Worm (Caenorhabditis elegans) whole organism, early embryonic: ENCODE data around the gene Y61B8A.6.
"Not testable (repeated sequence)": the region's sequence is repeated elsewhere in the genome, so short reads cannot be mapped to it uniquely, and the experiment has no call there.

Source experiments
- B0310.2 ChIP-seq: sonication (generic microtip); optimal IDR thresholded peaks from 2 replicates; lab custom pipeline; 2016; ENCODE audit warnings: mild to moderate bottlenecking, missing genetic modification characterization, missing compliant biosample characterization
- F13C5.2 ChIP-seq: sonication (generic microtip); optimal IDR thresholded peaks from 2 replicates; lab custom pipeline; 2017; ENCODE audit warnings: mild to moderate bottlenecking, missing genetic modification characterization, inconsistent platforms, missing compliant biosample characterization
- aly-1 ChIP-seq: sonication (generic microtip); optimal IDR thresholded peaks from 2 replicates; lab custom pipeline; 2016; ENCODE audit warnings: missing genetic modification characterization, missing compliant biosample characterization
- ama-1 ChIP-seq: fragments of 150-350 bp; optimal IDR thresholded peaks from 2 replicates; lab custom pipeline; 2014
- ceh-13 ChIP-seq: fragments of 200-800 bp; sonication (Bioruptor generic); optimal IDR thresholded peaks from 2 replicates; lab custom pipeline; 2018; ENCODE audit warnings: mild to moderate bottlenecking, missing genetic modification characterization, missing compliant biosample characterization
- ceh-36 ChIP-seq: sonication (generic microtip); optimal IDR thresholded peaks from 2 replicates; lab custom pipeline; 2016; ENCODE audit warnings: missing genetic modification characterization, inconsistent platforms, missing compliant biosample characterization
- ets-7 ChIP-seq: sonication (generic microtip); optimal IDR thresholded peaks from 2 replicates; lab custom pipeline; 2016; ENCODE audit warnings: missing genotype, missing genetic modification characterization, missing compliant biosample characterization
- flt-1 ChIP-seq: fragments of 200-800 bp; sonication (Bioruptor generic); IDR thresholded peaks from 2 replicates; pipeline ENCODE4 v1.3.6; 2022; ENCODE audit warnings: missing genetic modification characterization, missing compliant biosample characterization
- hmbx-1 ChIP-seq: sonication (generic microtip); optimal IDR thresholded peaks from 2 replicates; lab custom pipeline; 2016; ENCODE audit warnings: mild to moderate bottlenecking, missing genetic modification characterization, missing compliant biosample characterization
- hmg-4 ChIP-seq: fragments of 200-800 bp; sonication (Bioruptor generic); optimal IDR thresholded peaks from 2 replicates; lab custom pipeline; 2018; ENCODE audit warnings: mild to moderate bottlenecking, missing genetic modification characterization, missing compliant biosample characterization
- hnd-1 ChIP-seq: sonication (generic microtip); optimal IDR thresholded peaks from 2 replicates; lab custom pipeline; 2016; ENCODE audit warnings: missing genetic modification characterization, missing compliant biosample characterization
- pes-1 ChIP-seq: fragments of 200-800 bp; sonication (Bioruptor generic); IDR thresholded peaks from 2 replicates; pipeline ENCODE4 v1.3.6; 2022; ENCODE audit warnings: missing genetic modification reagents, missing genetic modification characterization, missing compliant biosample characterization
- scrt-1 ChIP-seq: fragments of 200-800 bp; sonication (Bioruptor generic); IDR thresholded peaks from 2 replicates; pipeline ENCODE4 v1.3.6; 2022; ENCODE audit warnings: missing genetic modification characterization, missing compliant biosample characterization
- sea-1 ChIP-seq: fragments of 200-800 bp; sonication (Bioruptor generic); conservative IDR thresholded peaks from 2 replicates; pipeline ENCODE4 v1.3.6; 2022; ENCODE audit warnings: missing genetic modification characterization, missing compliant biosample characterization
- tbx-11 ChIP-seq: fragments of 200-800 bp; sonication (Bioruptor generic); IDR thresholded peaks from 2 replicates; pipeline ENCODE4 v1.3.6; 2022; ENCODE audit warnings: missing genetic modification characterization, missing compliant biosample characterization
- tbx-37 ChIP-seq: fragments of 200-800 bp; sonication (Bioruptor generic); conservative IDR thresholded peaks from 2 replicates; pipeline ENCODE4 v1.3.6; 2022; ENCODE audit warnings: missing genetic modification reagents, missing genetic modification characterization, missing compliant biosample characterization
- tra-4 ChIP-seq: sonication (generic microtip); optimal IDR thresholded peaks from 2 replicates; lab custom pipeline; 2017; ENCODE audit warnings: missing genetic modification characterization, missing compliant biosample characterization

The Y61B8A.6 gene

DNA sequence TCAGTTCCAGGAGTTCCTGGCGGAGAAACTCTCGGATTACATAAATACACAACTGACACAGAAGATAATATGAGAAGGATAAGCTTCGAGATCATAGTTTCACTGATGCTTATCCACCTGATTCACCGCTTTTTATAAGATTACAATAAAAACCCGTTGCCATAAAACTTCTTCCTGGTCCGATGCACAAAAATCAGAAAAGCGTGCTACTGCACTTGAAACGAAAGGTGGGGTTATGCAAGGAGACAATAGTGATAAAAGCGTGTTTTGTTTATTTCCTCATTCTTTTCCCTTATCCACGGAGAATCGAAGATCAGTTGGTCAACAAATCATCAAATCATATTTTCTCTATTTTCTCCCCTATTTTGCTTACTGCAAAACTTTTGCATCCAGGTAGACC, 9.2 kb upstream of the Y61B8A.6 start, which contains the start of gene Y68A4B.3:
TSS of gene Y68A4B.3 (minus strand) at position 101 of the 400 bp plus-strand sequence.
- TF ChIP-seq hnd-1 (tag; lab: Kevin White, UChicago) (no peak), tbx-37 (GFP tag; lab: Robert Waterston, UW) (no peak), tra-4 (tag; lab: Kevin White, UChicago) (no peak), F13C5.2 (tag; lab: Kevin White, UChicago) (no peak), aly-1 (tag; lab: Kevin White, UChicago) (no peak), flt-1 (no peak), ceh-13 (GFP tag; lab: Kevin White, UChicago) (no peak), hmbx-1 (no peak), B0310.2 (tag; lab: Kevin White, UChicago) (no peak), ets-7 (tag; lab: Kevin White, UChicago) (no peak), sea-1 (no peak), pes-1 (GFP tag; lab: Robert Waterston, UW) (no peak), ceh-36 (no peak), hmg-4 (GFP tag; lab: Kevin White, UChicago) (no peak), ama-1 (lab: Kevin White, UChicago) (no peak)

DNA sequence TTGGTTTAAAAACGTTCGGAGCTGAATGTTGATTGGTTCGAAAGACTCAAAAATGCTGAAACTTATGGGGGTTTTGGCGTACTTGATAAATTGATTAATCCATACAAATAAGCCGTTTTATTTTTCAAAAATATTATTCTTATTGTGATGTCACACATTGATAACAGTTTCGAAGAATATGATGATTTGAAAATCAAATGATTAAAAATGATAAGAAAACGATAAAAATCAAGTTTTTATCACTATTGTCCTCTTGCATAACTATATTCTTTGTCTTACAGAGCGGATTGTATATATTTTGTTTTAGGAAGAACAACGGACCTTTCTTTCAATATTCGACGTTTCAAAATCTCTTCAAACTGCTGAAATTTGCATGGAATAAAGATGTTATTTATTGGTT, 8.7 kb upstream of the Y61B8A.6 start:
- TF ChIP-seq tbx-37 (GFP tag; lab: Robert Waterston, UW) (no peak), ceh-13 (GFP tag; lab: Kevin White, UChicago) (no peak), tra-4 (tag; lab: Kevin White, UChicago) (no peak), aly-1 (tag; lab: Kevin White, UChicago) (no peak), ets-7 (tag; lab: Kevin White, UChicago) (no peak), sea-1 (no peak), hmg-4 (GFP tag; lab: Kevin White, UChicago) (no peak), hmbx-1 (no peak), flt-1 (no peak), B0310.2 (tag; lab: Kevin White, UChicago) (no peak), pes-1 (GFP tag; lab: Robert Waterston, UW) (no peak), hnd-1 (tag; lab: Kevin White, UChicago) (no peak), ama-1 (lab: Kevin White, UChicago) (no peak), F13C5.2 (tag; lab: Kevin White, UChicago) (no peak), ceh-36 (no peak)

DNA sequence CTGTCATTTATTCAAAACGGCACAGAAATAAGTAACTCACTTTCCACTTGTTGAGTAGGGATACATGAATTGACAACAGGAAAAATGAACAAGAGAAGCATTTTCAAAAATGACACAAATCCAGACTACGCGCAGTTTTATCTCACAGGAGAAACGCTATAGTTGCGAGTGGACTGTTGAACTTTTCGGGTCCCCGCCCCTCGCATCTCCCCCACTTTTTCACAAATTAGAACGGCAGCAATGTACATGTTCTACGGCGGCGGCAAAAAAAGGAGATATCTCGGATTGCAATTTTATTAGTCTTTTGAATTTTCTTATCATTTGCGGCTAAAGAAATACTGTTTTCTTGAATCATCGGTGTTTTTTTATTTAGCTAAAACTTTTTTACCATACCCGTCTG, 6.3 kb upstream of the Y61B8A.6 start, which contains the start of gene clec-242:
TSS of gene clec-242 (minus strand) at position 101 of the 400 bp plus-strand sequence.
- TF ChIP-seq B0310.2 (tag; lab: Kevin White, UChicago): no peak

ce11 chrV:17248915-17249314, 2.8 kb upstream of the Y61B8A.6 start, which contains the start of gene clec-243:
clec-243 (minus strand) TSS chrV:17249015.
- TF ChIP-seq hnd-1 (tag; lab: Kevin White, UChicago): no peak
- no peak for TF ChIP-seq hmbx-1
- TF ChIP-seq B0310.2 (tag; lab: Kevin White, UChicago): no peak
- TF ChIP-seq ets-7 (tag; lab: Kevin White, UChicago): no peak
- no peak for TF ChIP-seq scrt-1
- TF ChIP-seq hmg-4 (GFP tag; lab: Kevin White, UChicago): no peak
- TF ChIP-seq F13C5.2 (tag; lab: Kevin White, UChicago): no peak
- TF ChIP-seq pes-1 (GFP tag; lab: Robert Waterston, UW): no peak
- no peak for TF ChIP-seq ceh-36
- TF ChIP-seq tra-4 (tag; lab: Kevin White, UChicago): no peak
- no peak for TF ChIP-seq aly-1 (tag; lab: Kevin White, UChicago)
- no peak for TF ChIP-seq ceh-13 (GFP tag; lab: Kevin White, UChicago)
- TF ChIP-seq sea-1: no peak
- no peak for TF ChIP-seq ama-1 (lab: Kevin White, UChicago)
- no peak for TF ChIP-seq tbx-37 (GFP tag; lab: Robert Waterston, UW)
- TF ChIP-seq tbx-11 (GFP tag; lab: Robert Waterston, UW): no peak

DNA sequence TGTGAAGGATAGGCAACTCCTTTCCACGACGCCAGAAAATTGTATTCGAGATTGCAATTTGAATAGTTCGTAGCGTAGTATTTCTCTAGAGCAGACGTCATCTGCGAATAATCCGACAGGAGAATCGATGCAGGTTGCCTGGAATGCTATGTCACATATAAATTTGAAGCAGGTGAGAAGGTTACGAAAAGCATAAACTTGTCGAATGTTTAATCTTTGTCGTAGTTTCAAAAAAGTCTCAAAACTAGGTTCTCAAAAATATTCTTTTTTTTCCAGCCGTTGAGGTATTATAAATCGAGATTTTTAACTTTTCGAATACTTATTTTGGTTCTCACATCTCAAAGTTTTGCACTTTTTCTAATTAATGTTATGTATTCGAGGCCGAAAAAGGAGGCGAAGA, 3.3 kb downstream of the Y61B8A.6 start, which contains the start of gene srh-116:
TSS of gene srh-116 (minus strand) at position 101 of the 400 bp plus-strand sequence.
- not testable (repeated sequence) for TF ChIP-seq tra-4 (tag; lab: Kevin White, UChicago); ceh-36; ama-1 (lab: Kevin White, UChicago)

DNA sequence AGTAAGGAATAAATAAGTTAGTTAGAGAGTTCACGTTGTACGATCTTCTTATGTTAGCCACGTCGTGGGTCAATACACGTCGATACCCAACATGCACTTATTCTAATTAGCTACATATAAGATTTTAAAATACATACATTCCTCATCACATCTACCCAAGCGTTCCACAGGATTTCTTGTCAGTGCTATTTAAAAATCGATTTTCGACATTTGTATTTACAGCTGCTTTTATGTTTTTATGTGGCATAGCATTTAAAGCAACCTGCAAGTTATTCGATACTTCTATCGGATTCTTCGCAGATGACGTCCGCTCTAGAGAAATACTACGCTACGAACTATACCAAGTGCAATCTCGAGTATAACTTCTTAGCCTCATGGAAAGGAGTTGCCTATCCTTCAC, 3.7 kb downstream of the Y61B8A.6 start, which contains the start of gene srh-115:
TSS of gene srh-115 (plus strand) at position 301 of the 400 bp plus-strand sequence.
- TF ChIP-seq tbx-37 (GFP tag; lab: Robert Waterston, UW) (no peak), ceh-36 (no peak), F13C5.2 (tag; lab: Kevin White, UChicago) (no peak), ets-7 (tag; lab: Kevin White, UChicago) (no peak), tra-4 (tag; lab: Kevin White, UChicago) (no peak), ceh-13 (GFP tag; lab: Kevin White, UChicago) (no peak), hmbx-1 (no peak), hmg-4 (GFP tag; lab: Kevin White, UChicago) (no peak), ama-1 (lab: Kevin White, UChicago) (no peak), hnd-1 (tag; lab: Kevin White, UChicago) (no peak), sea-1 (no peak), tbx-11 (GFP tag; lab: Robert Waterston, UW) (no peak), scrt-1 (no peak), aly-1 (tag; lab: Kevin White, UChicago) (no peak), flt-1 (no peak)

DNA sequence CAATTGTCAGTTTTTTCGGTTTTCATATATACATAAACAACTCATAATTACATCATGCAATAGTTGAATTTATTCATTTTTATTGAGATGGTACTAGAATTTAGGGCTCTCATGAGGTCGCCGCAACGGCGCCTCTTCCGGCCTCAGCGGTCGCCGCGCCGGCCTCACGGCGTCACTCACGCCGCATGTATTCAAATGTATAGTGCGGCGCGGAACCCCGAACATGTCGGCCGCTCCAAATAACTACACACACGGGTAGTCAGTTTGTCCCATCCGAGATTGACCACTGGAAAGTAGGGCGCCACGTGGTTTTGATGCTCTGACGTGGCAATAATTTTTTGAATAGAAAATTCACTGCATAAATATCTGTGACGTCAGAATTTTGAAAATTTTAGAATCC, 5.9 kb downstream of the Y61B8A.6 start:
- TF ChIP-seq F13C5.2 (tag; lab: Kevin White, UChicago) (no peak), tbx-37 (GFP tag; lab: Robert Waterston, UW) (no peak), scrt-1 (no peak), hmbx-1 (no peak), tbx-11 (GFP tag; lab: Robert Waterston, UW) (no peak), pes-1 (GFP tag; lab: Robert Waterston, UW) (no peak), ets-7 (tag; lab: Kevin White, UChicago) (no peak), ama-1 (lab: Kevin White, UChicago) (no peak), aly-1 (tag; lab: Kevin White, UChicago) (no peak), sea-1 (no peak), ceh-13 (GFP tag; lab: Kevin White, UChicago) (no peak), hnd-1 (tag; lab: Kevin White, UChicago) (no peak), hmg-4 (GFP tag; lab: Kevin White, UChicago) (no peak)
